2 fruit fly cellular contexts compared by ENCODE assay signal in the genomic region with DNA sequence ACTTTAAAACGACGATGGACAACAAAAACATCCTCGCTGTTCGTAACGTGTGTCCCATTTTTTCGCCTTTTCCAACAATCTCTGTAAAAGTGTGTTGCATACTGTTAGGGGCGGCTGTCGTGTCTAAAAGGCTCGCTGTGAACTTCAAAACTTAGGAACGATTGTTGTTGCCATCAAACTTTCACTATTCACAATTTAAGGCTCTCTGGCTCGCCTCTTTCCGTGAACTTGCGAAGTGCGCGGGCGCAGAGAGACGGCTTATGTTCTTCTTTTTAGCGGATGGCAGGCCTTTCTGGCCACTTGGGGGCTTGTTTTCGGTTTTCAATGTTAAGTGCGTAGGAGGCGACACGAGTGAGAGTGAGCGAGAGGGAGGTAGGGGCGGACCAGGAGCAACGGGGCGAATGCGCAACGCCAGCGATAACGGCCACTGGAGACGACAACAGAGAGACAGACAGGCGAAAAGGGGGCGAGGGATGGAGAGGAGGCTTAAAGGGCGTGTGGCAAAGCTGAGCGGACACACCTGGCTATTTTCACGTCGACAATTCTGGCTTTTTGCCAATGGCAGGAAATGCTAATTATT.
TF ChIP-seq lines count a peak whose summit lies in the region.

A gene (minus strand): TSS at position 51 of the 580 bp plus-strand sequence.

- no peak for TF ChIP-seq CTCF in whole organism, embryonic (GFP tag; optimal IDR thresholded peaks at IDR 0.05; lab: Kevin White, UChicago)

TF ChIP-seq in whole organism, embryonic, 481 proteins besides CTCF, POLR2A, EP300 and RAD21 (continues in another document):
- TF ChIP-seq Dbx (GFP tag; IDR thresholded peaks at IDR 0.05; lab: Robert Waterston, UW): 0 out of 3 replicates have a peak, but pooled peaks have one; percentile 35
- TF ChIP-seq Ets65A (GFP tag; lab: Kevin White, UChicago): peak; percentile 94
- no peak for TF ChIP-seq CG12236 (GFP tag; optimal IDR thresholded peaks at IDR 0.05; lab: Kevin White, UChicago)
- peak; percentile 77 for TF ChIP-seq crol (GFP tag; IDR thresholded peaks at IDR 0.05; lab: Robert Waterston, UW)
- TF ChIP-seq bsh (GFP tag; optimal IDR thresholded peaks at IDR 0.05; lab: Kevin White, UChicago): no peak
- no peak for TF ChIP-seq CG10565 (GFP tag; optimal IDR thresholded peaks at IDR 0.05; lab: Kevin White, UChicago)
- no peak for TF ChIP-seq tna (GFP tag; IDR thresholded peaks at IDR 0.05; lab: Robert Waterston, UW; ENCODE audit: partially characterized antibody)
- TF ChIP-seq pros (GFP tag; optimal IDR thresholded peaks at IDR 0.05; lab: Kevin White, UChicago): no peak
- no peak for TF ChIP-seq fu2 (GFP tag; optimal IDR thresholded peaks at IDR 0.05; lab: Kevin White, UChicago)
- TF ChIP-seq NFAT (GFP tag; IDR thresholded peaks at IDR 0.05; lab: Robert Waterston, UW): no peak
- 0 out of 4 replicates have a peak, but pooled peaks have one; percentile 33 for TF ChIP-seq chinmo (GFP tag; IDR thresholded peaks at IDR 0.05; lab: Robert Waterston, UW; ENCODE audit: partially characterized antibody)
- TF ChIP-seq Trl (optimal IDR thresholded peaks at IDR 0.05; lab: Kevin White, UChicago): peak in 1 of 2 experiments; percentile 8
- TF ChIP-seq Trl (GFP tag; optimal IDR thresholded peaks at IDR 0.05; lab: Kevin White, UChicago): no peak
- no peak for TF ChIP-seq CG9797 (GFP tag; optimal IDR thresholded peaks at IDR 0.05; lab: Kevin White, UChicago)
- no peak for TF ChIP-seq ERR (GFP tag; optimal IDR thresholded peaks at IDR 0.05; lab: Kevin White, UChicago)
- peak; percentile 80 for TF ChIP-seq Deaf1 (tag; optimal IDR thresholded peaks at IDR 0.05; lab: Kevin White, UChicago)
- TF ChIP-seq unpg (GFP tag; optimal IDR thresholded peaks at IDR 0.05; lab: Kevin White, UChicago): no peak
- TF ChIP-seq CG31441 (GFP tag; IDR thresholded peaks at IDR 0.05; lab: Robert Waterston, UW): no peak
- no peak for TF ChIP-seq CG12219 (GFP tag; optimal IDR thresholded peaks at IDR 0.05; lab: Kevin White, UChicago)
- peak; percentile 70 for TF ChIP-seq abd-A (tag; optimal IDR thresholded peaks at IDR 0.05; lab: Kevin White, UChicago)
- TF ChIP-seq jigr1 (GFP tag; IDR thresholded peaks at IDR 0.05; lab: Robert Waterston, UW): no peak
- TF ChIP-seq CG13624 (GFP tag; optimal IDR thresholded peaks at IDR 0.05; lab: Kevin White, UChicago): peak; percentile 28
- TF ChIP-seq Myb (GFP tag; optimal IDR thresholded peaks at IDR 0.05; lab: Kevin White, UChicago): no peak
- TF ChIP-seq CG11504 (tag; optimal IDR thresholded peaks at IDR 0.05; lab: Kevin White, UChicago): no peak
- no peak for TF ChIP-seq Hand (GFP tag; optimal IDR thresholded peaks at IDR 0.05; lab: Kevin White, UChicago)
- TF ChIP-seq Abd-B (GFP tag; optimal IDR thresholded peaks at IDR 0.05; lab: Kevin White, UChicago): no peak
- no peak for TF ChIP-seq CG10959 (GFP tag; IDR thresholded peaks at IDR 0.05; lab: Robert Waterston, UW)
- peak; percentile 87 for TF ChIP-seq ewg (GFP tag; optimal IDR thresholded peaks at IDR 0.05; lab: Kevin White, UChicago)
- TF ChIP-seq row (GFP tag; IDR thresholded peaks at IDR 0.05; lab: Robert Waterston, UW): peak; percentile 56
- TF ChIP-seq CG8478 (optimal IDR thresholded peaks at IDR 0.05; lab: Kevin White, UChicago): no peak
- TF ChIP-seq HLH4C (GFP tag; IDR thresholded peaks at IDR 0.05; lab: Robert Waterston, UW; ENCODE audit: partially characterized antibody): no peak
- TF ChIP-seq cwo (GFP tag; optimal IDR thresholded peaks at IDR 0.05; lab: Kevin White, UChicago): no peak
- no peak for TF ChIP-seq CG12942 (GFP tag; optimal IDR thresholded peaks at IDR 0.05; lab: Kevin White, UChicago)
- no peak for TF ChIP-seq CrebB (tag; optimal IDR thresholded peaks at IDR 0.05; lab: Kevin White, UChicago)
- TF ChIP-seq CG7987 (GFP tag; optimal IDR thresholded peaks at IDR 0.05; lab: Kevin White, UChicago): no peak
- TF ChIP-seq CG9609 (GFP tag; optimal IDR thresholded peaks at IDR 0.05; lab: Kevin White, UChicago): no peak
- TF ChIP-seq CG17361 (GFP tag; IDR thresholded peaks at IDR 0.05; lab: Robert Waterston, UW): no peak
- peak; percentile 27 for TF ChIP-seq CG1832 (GFP tag; optimal IDR thresholded peaks at IDR 0.05; lab: Kevin White, UChicago)
- no peak for TF ChIP-seq twi (tag; optimal IDR thresholded peaks at IDR 0.05; lab: Kevin White, UChicago)
- no peak for TF ChIP-seq cas (GFP tag; IDR thresholded peaks at IDR 0.05; lab: Robert Waterston, UW)
- peak; percentile 18; the same call in 1 of the 2 replicates for TF ChIP-seq Drgx (GFP tag; IDR thresholded peaks at IDR 0.05; lab: Robert Waterston, UW)
- TF ChIP-seq CG3407 (GFP tag; optimal IDR thresholded peaks at IDR 0.05; lab: Kevin White, UChicago): no peak

TF ChIP-seq in whole organism, prepupa, 60 proteins besides CTCF, POLR2A, EP300 and RAD21:
- no peak for TF ChIP-seq CG1621 (tag; optimal IDR thresholded peaks at IDR 0.05; lab: Kevin White, UChicago)
- no peak for TF ChIP-seq Hr39 (GFP tag; optimal IDR thresholded peaks at IDR 0.05; lab: Kevin White, UChicago)
- TF ChIP-seq CG6163 (GFP tag; IDR thresholded peaks at IDR 0.05; lab: Robert Waterston, UW): 0 out of 3 replicates have a peak, but pooled peaks have one; percentile 28
- no peak for TF ChIP-seq Hr4 (GFP tag; optimal IDR thresholded peaks at IDR 0.05; lab: Kevin White, UChicago)
